Fruit fly (Drosophila melanogaster): Measurements from ENCODE around the gene CG11756.

CG11756 gene

dm6 chrX:11390625-11391363, 42.9 kb downstream of the CG11756 start (continued):
- TF ChIP-seq fd102C (GFP tag; optimal IDR thresholded peaks at IDR 0.05) (no peak), h (optimal IDR thresholded peaks at IDR 0.05) (no peak), CG11247 (GFP tag; IDR thresholded peaks at IDR 0.05) (peak; percentile 84), Ptx1 (GFP tag; IDR thresholded peaks at IDR 0.05) (peak; percentile 87), cad (GFP tag; optimal IDR thresholded peaks at IDR 0.05) (no peak), CG8478 (optimal IDR thresholded peaks at IDR 0.05) (no peak), CG4617 (GFP tag; optimal IDR thresholded peaks at IDR 0.05; ENCODE audit: borderline replicate concordance) (peak; percentile 55), slbo (GFP tag; IDR thresholded peaks at IDR 0.05) (peak; percentile 93), hkb (optimal IDR thresholded peaks at IDR 0.05) (no peak), hkb (GFP tag; IDR thresholded peaks at IDR 0.05) (peak; percentile 87), tio (GFP tag; optimal IDR thresholded peaks at IDR 0.05) (peak; percentile 84), ap (GFP tag; IDR thresholded peaks at IDR 0.05) (peak; percentile 74), CG1603 (tag; optimal IDR thresholded peaks at IDR 0.05) (peak; percentile 92), CG3838 (GFP tag; optimal IDR thresholded peaks at IDR 0.05) (peak; percentile 60), Mad (GFP tag; optimal IDR thresholded peaks at IDR 0.05) (peak; percentile 45), odd (GFP tag; optimal IDR thresholded peaks at IDR 0.05) (peak; percentile 77), CG7928 (GFP tag; optimal IDR thresholded peaks at IDR 0.05) (peak; percentile 39), CG6272 (GFP tag; IDR thresholded peaks at IDR 0.05) (peak; percentile 72), CG17568 (GFP tag; optimal IDR thresholded peaks at IDR 0.05) (peak; percentile 31), CG6175 (GFP tag; IDR thresholded peaks at IDR 0.05) (peak; percentile 82), Hmr (GFP tag; optimal IDR thresholded peaks at IDR 0.05) (peak; percentile 84), Xbp1 (GFP tag; optimal IDR thresholded peaks at IDR 0.05) (peak; percentile 78), Doc2 (GFP tag; IDR thresholded peaks at IDR 0.05) (peak; percentile 66), zf30C (GFP tag; optimal IDR thresholded peaks at IDR 0.05) (no peak), Max (GFP tag; optimal IDR thresholded peaks at IDR 0.05) (peak; percentile 66), NfI (GFP tag; optimal IDR thresholded peaks at IDR 0.05) (peak; percentile 78), BEAF-32 (GFP tag; optimal IDR thresholded peaks at IDR 0.05) (no peak), NK7.1 (GFP tag; optimal IDR thresholded peaks at IDR 0.05) (peak; percentile 4), CG7271 (tag; optimal IDR thresholded peaks at IDR 0.05) (no peak), pb (GFP tag; optimal IDR thresholded peaks at IDR 0.05) (peak; percentile 79), mam (GFP tag; optimal IDR thresholded peaks at IDR 0.05) (peak; percentile 87), Dbx (GFP tag; IDR thresholded peaks at IDR 0.05) (peak; percentile 88), CG12391 (tag; optimal IDR thresholded peaks at IDR 0.05) (peak; percentile 69), Dip2 (GFP tag; IDR thresholded peaks at IDR 0.05) (no peak), pan (optimal IDR thresholded peaks at IDR 0.05) (peak in 1 of 2 experiments; percentile 10), pan (GFP tag; optimal IDR thresholded peaks at IDR 0.05 in 1 of 2, IDR thresholded peaks at IDR 0.05 in 1 of 2) (peak in 1 of 2 experiments; percentile 86), CG15601 (tag; optimal IDR thresholded peaks at IDR 0.05) (peak; percentile 55), Tbp (GFP tag; optimal IDR thresholded peaks at IDR 0.05) (no peak), CG16815 (GFP tag; optimal IDR thresholded peaks at IDR 0.05) (peak; percentile 66), CG14860 (GFP tag; IDR thresholded peaks at IDR 0.05; ENCODE audit: partially characterized antibody) (no peak), HHEX (GFP tag; optimal IDR thresholded peaks at IDR 0.05) (peak; percentile 71), Eip74EF (GFP tag; optimal IDR thresholded peaks at IDR 0.05) (peak in 1 of 2 experiments; percentile 25), H2.0 (GFP tag; IDR thresholded peaks at IDR 0.05) (peak; percentile 86), CG31441 (GFP tag; IDR thresholded peaks at IDR 0.05) (peak; percentile 77), CG2199 (GFP tag; IDR thresholded peaks at IDR 0.05) (peak; percentile 77; the same call in 2 of the 3 replicates), croc (GFP tag; conservative IDR thresholded peaks at IDR 0.05) (peak; percentile 43; the same call in 1 of the 3 replicates), bcd (GFP tag; optimal IDR thresholded peaks at IDR 0.05) (peak; percentile 77), ase (GFP tag; IDR thresholded peaks at IDR 0.05) (peak; percentile 83; the same call in 2 of the 3 replicates), en (GFP tag; optimal IDR thresholded peaks at IDR 0.05) (peak; percentile 51), CG1529 (GFP tag; optimal IDR thresholded peaks at IDR 0.05) (peak; percentile 41), Nf-YC (tag; optimal IDR thresholded peaks at IDR 0.05) (peak; percentile 65)
